Worm (Caenorhabditis elegans): ENCODE data around the gene H20J04.4.

H20J04.4 gene

DNA sequence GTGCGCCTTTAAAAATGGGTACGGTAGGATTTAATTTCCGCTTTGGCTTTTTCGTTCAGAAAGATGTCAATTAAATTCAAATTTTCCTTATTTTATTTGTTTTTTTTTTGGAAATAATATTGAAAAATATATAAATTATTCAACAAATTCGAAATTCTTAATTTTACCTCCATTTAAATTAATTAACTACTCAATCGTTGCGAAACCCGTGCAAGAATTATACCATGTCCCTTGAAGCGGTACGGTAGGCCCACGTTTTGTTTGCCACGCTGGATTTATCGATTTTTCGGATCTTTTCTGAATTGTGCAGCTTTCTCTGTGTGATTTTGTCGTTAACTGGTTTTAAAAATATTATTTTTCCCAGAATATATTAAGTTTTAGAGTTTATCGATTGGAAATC, 8.4 kb upstream of the H20J04.4 start, which contains the start of gene Y52E8A.2:
Gene Y52E8A.2, plus strand, starts transcription at position 382 of the 400 bp plus-strand sequence.
- no peak for TF ChIP-seq nhr-129 (tag; optimal IDR thresholded peaks at IDR 0.05)
- TF ChIP-seq F13H6.1 (tag; optimal IDR thresholded peaks at IDR 0.05): no peak
- TF ChIP-seq nhr-23 (tag; optimal IDR thresholded peaks at IDR 0.05): no peak
- no peak for TF ChIP-seq lin-39 (tag; optimal IDR thresholded peaks at IDR 0.05)
- TF ChIP-seq alr-1 (tag; optimal IDR thresholded peaks at IDR 0.05): no peak
- TF ChIP-seq mbf-1 (tag; optimal IDR thresholded peaks at IDR 0.05): no peak
- no peak for TF ChIP-seq unc-55 (GFP tag; optimal IDR thresholded peaks at IDR 0.05)

DNA sequence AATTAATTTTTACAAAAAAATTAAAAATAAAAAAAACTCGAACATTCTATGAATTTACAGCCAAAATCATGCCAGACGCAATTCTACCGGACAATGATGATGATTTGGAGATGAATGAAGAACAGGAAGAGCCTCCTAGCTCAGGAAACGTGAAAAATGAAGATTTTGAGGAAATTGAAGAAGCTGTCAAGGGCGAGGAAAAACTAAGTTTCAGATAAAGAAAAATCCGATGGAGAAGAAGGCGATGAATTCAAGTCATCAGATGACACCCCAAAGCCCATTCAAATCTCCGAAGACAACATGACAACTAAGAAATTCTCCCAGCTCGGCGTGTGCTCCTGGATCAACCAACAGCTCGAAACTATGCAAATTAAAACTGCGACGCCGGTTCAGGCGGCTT, 7.0 kb upstream of the H20J04.4 start, which contains the start of gene Y52E8A.1:
Gene Y52E8A.1, plus strand, starts transcription at position 301 of the 400 bp plus-strand sequence.
- TF ChIP-seq ztf-11 (tag; optimal IDR thresholded peaks at IDR 0.05): no peak
- TF ChIP-seq nhr-237 (tag; optimal IDR thresholded peaks at IDR 0.05): no peak
- no peak for TF ChIP-seq lsy-2 (tag; optimal IDR thresholded peaks at IDR 0.05)
- TF ChIP-seq sma-9 (GFP tag; optimal IDR thresholded peaks at IDR 0.05): no peak
- no peak for TF ChIP-seq sma-9 (tag; optimal IDR thresholded peaks at IDR 0.05)
- TF ChIP-seq nhr-25 (tag; optimal IDR thresholded peaks at IDR 0.05): no peak
- TF ChIP-seq nhr-21 (tag; optimal IDR thresholded peaks at IDR 0.05): no peak
- no peak for TF ChIP-seq mab-5 (tag; optimal IDR thresholded peaks at IDR 0.05)
- TF ChIP-seq zag-1 (tag; optimal IDR thresholded peaks at IDR 0.05): no peak
- no peak for TF ChIP-seq nhr-77 (tag; optimal IDR thresholded peaks at IDR 0.05)
- TF ChIP-seq nhr-129 (tag; optimal IDR thresholded peaks at IDR 0.05): no peak
- no peak for TF ChIP-seq mdl-1 (tag; optimal IDR thresholded peaks at IDR 0.05)
- no peak for TF ChIP-seq elt-1 (tag; optimal IDR thresholded peaks at IDR 0.05)
- no peak for TF ChIP-seq nhr-23 (tag; optimal IDR thresholded peaks at IDR 0.05)
- TF ChIP-seq C34F6.9 (tag; optimal IDR thresholded peaks at IDR 0.05): no peak
- no peak for TF ChIP-seq unc-55 (GFP tag; optimal IDR thresholded peaks at IDR 0.05)
- no peak for TF ChIP-seq ztf-4 (tag; optimal IDR thresholded peaks at IDR 0.05)
- no peak for TF ChIP-seq nhr-10 (tag; optimal IDR thresholded peaks at IDR 0.05)
- TF ChIP-seq elt-3 (tag; optimal IDR thresholded peaks at IDR 0.05): no peak

DNA sequence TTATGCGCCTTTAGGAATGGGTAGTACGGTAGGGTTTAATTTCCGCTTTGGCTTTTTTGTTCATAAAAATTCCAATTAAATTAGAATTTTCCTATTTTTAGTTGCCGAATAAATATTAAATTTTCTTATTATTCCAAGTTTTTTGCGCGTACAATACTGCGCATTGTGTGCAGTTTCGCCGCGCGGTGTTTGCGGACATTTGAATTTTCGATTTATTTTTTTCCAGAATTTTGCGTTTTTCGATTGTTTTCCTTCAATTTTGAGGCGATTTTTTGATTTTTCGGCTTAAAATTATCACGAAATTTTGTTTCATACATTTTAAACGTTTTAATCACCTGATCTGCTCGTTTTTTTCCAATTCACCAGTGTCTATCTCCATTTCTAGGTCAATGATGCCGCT, 5.9 kb upstream of the H20J04.4 start, which contains the start of gene H20J04.6:
Gene H20J04.6, plus strand, starts transcription at position 386 of the 400 bp plus-strand sequence.
- TF ChIP-seq F13H6.1 (tag; optimal IDR thresholded peaks at IDR 0.05) (no peak), R02D3.7 (tag; optimal IDR thresholded peaks at IDR 0.05) (peak; percentile 18), peb-1 (tag; optimal IDR thresholded peaks at IDR 0.05) (no peak), gmeb-1 (tag; optimal IDR thresholded peaks at IDR 0.05) (peak; percentile 20), unc-55 (GFP tag; optimal IDR thresholded peaks at IDR 0.05) (peak; percentile 33), fos-1 (tag; optimal IDR thresholded peaks at IDR 0.05) (no peak), mbf-1 (tag; optimal IDR thresholded peaks at IDR 0.05) (no peak), ztf-4 (tag; optimal IDR thresholded peaks at IDR 0.05) (no peak), nhr-25 (tag; optimal IDR thresholded peaks at IDR 0.05) (no peak), C34F6.9 (tag; optimal IDR thresholded peaks at IDR 0.05) (peak; percentile 31), sma-3 (GFP tag; optimal IDR thresholded peaks at IDR 0.05) (peak; percentile 2), egl-27 (tag; optimal IDR thresholded peaks at IDR 0.05) (no peak), lin-39 (tag; optimal IDR thresholded peaks at IDR 0.05) (no peak), lsy-2 (tag; optimal IDR thresholded peaks at IDR 0.05) (peak in 1 of 2 experiments; percentile 27)

DNA sequence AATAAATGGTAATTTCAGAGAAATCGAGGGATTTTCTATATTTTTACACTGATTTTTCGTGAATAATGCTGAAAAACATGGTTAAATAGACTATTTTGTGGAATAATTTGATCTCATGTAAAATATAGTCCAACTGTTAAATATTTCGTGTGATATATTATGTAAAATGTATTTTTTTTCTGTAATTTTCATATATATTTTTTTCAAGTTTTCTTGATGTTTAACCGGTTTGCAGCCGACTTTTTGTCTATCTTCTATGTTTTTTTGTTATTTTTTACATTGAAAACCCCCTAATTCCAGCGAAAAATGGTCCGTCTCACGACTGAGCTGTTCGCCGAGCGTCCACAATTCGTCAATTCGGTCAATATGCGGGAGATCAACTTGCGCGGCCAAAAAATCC, 4.8 kb upstream of the H20J04.4 start, which contains the start of gene mog-2:
Gene mog-2, plus strand, starts transcription at position 301 of the 400 bp plus-strand sequence.
- no peak for TF ChIP-seq unc-39 (tag; optimal IDR thresholded peaks at IDR 0.05)
- TF ChIP-seq lin-11 (tag; optimal IDR thresholded peaks at IDR 0.05): no peak

DNA sequence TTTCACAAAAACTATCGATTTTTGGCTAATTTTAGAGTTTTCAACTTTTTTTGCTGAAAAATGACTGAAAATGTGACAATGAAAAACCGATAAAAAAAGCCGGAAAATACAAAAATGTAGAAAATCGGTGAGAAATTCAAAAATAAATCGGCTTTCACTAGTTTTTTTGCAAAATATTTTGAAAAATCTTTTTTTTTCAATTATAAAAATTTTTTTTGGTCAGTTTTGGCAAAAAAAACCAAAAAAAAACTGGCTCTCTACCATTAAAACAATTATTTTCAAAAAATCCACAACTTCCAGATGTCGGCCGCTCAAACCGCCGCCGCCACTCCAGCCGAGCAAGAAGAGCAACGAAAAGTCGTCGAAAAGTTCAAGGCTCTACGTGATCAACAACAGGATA, 2.4 kb upstream of the H20J04.4 start, which contains the start of gene pfd-2:
Gene pfd-2, plus strand, starts transcription at position 301 of the 400 bp plus-strand sequence.
- TF ChIP-seq peb-1 (tag; optimal IDR thresholded peaks at IDR 0.05): no peak
- no peak for TF ChIP-seq skn-1 (tag; optimal IDR thresholded peaks at IDR 0.05)
- no peak for TF ChIP-seq fos-1 (tag; optimal IDR thresholded peaks at IDR 0.05)
- TF ChIP-seq alr-1 (tag; optimal IDR thresholded peaks at IDR 0.05): no peak
- no peak for TF ChIP-seq lin-39 (tag; optimal IDR thresholded peaks at IDR 0.05)
- no peak for TF ChIP-seq aly-2 (tag; optimal IDR thresholded peaks at IDR 0.05)
- TF ChIP-seq gmeb-1 (tag; optimal IDR thresholded peaks at IDR 0.05): no peak
- no peak for TF ChIP-seq crh-2 (tag; optimal IDR thresholded peaks at IDR 0.05)
- TF ChIP-seq ztf-11 (tag; optimal IDR thresholded peaks at IDR 0.05): no peak
- no peak for TF ChIP-seq mbf-1 (tag; optimal IDR thresholded peaks at IDR 0.05)
- no peak for TF ChIP-seq nhr-6 (tag; optimal IDR thresholded peaks at IDR 0.05)
- no peak for TF ChIP-seq elt-3 (tag; optimal IDR thresholded peaks at IDR 0.05)
- no peak for TF ChIP-seq ztf-1 (GFP tag; conservative IDR thresholded peaks at IDR 0.05)
- no peak for TF ChIP-seq ceh-16 (tag; optimal IDR thresholded peaks at IDR 0.05)
- TF ChIP-seq blmp-1 (tag; optimal IDR thresholded peaks at IDR 0.05; ENCODE audit: insufficient read depth): no peak
- no peak for TF ChIP-seq elt-1 (tag; optimal IDR thresholded peaks at IDR 0.05)
- TF ChIP-seq dmd-4 (tag; optimal IDR thresholded peaks at IDR 0.05): no peak
